Worm (Caenorhabditis elegans): ENCODE data around the gene C14C6.6.

ce11 chrV:541470-541869 is 6.4 kb downstream of the C14C6.6 start:
- TF ChIP-seq pha-4 (tag; optimal IDR thresholded peaks at IDR 0.05) (no peak), hlh-30 (tag; optimal IDR thresholded peaks at IDR 0.05; ENCODE audit: insufficient read depth) (no peak), ceh-6 (GFP tag; optimal IDR thresholded peaks at IDR 0.05) (no peak), pag-3 (tag; optimal IDR thresholded peaks at IDR 0.05; ENCODE audit: borderline replicate concordance) (no peak), ama-1 (optimal IDR thresholded peaks at IDR 0.05) (no peak)

Data from whole organism, late embryonic.